Fruit fly (Drosophila melanogaster) whole organism, embryonic: ENCODE data around the gene CG9328.

Experiments
- BtbVII ChIP-seq: fragments of 200-800 bp; sonication (Bioruptor generic); optimal IDR thresholded peaks from 3 replicates; lab custom pipeline; 2017; ENCODE audit warnings: missing biosample characterization, mild to moderate bottlenecking, missing genetic modification characterization
- CG10274 ChIP-seq: fragments of 200-800 bp; sonication (Bioruptor generic); optimal IDR thresholded peaks from 3 replicates; lab custom pipeline; 2017; ENCODE audit warnings: missing biosample characterization, mild to moderate bottlenecking, missing genetic modification characterization
- CG10321 ChIP-seq: fragments of 200-800 bp; sonication (Bioruptor generic); IDR thresholded peaks from 2 replicates; pipeline ENCODE4 v1.3.6; 2022; ENCODE audit warnings: missing biosample characterization, missing genetic modification characterization
- CG10462 ChIP-seq: fragments of 200-800 bp; sonication (Bioruptor generic); optimal IDR thresholded peaks from 2 replicates; lab custom pipeline; 2016; ENCODE audit warnings: missing biosample characterization, missing genetic modification characterization
- CG11504 ChIP-seq: fragments of 200-800 bp; sonication (Bioruptor generic); optimal IDR thresholded peaks from 3 replicates; lab custom pipeline; 2019; ENCODE audit warnings: missing biosample characterization, mild to moderate bottlenecking, missing genetic modification characterization, moderate library complexity
- CG12299 ChIP-seq: fragments of 200-800 bp; sonication (Bioruptor generic); optimal IDR thresholded peaks from 2 replicates; lab custom pipeline; 2018; ENCODE audit warnings: missing biosample characterization, mild to moderate bottlenecking, missing genetic modification characterization
- CG14441 ChIP-seq: fragments of 200-800 bp; sonication (Bioruptor generic); IDR thresholded peaks from 2 replicates; pipeline ENCODE4 v1.3.6; 2022; ENCODE audit warnings: missing biosample characterization, missing genetic modification characterization
- CG15011 ChIP-seq: fragments of 200-800 bp; sonication (Bioruptor generic); optimal IDR thresholded peaks from 3 replicates; lab custom pipeline; 2018; ENCODE audit warnings: missing biosample characterization, mild to moderate bottlenecking, missing genetic modification characterization
- CG16863 ChIP-seq: fragments of 200-800 bp; sonication (Bioruptor generic); optimal IDR thresholded peaks from 3 replicates; lab custom pipeline; 2016; ENCODE audit warnings: missing biosample characterization, missing genetic modification characterization
- CG17328 ChIP-seq: fragments of 200-800 bp; sonication (Bioruptor generic); IDR thresholded peaks from 2 replicates; pipeline ENCODE4 v1.3.6; 2022; ENCODE audit warnings: missing biosample characterization, missing genetic modification characterization
- CG1792 ChIP-seq: fragments of 200-800 bp; sonication (Bioruptor generic); optimal IDR thresholded peaks from 2 replicates; lab custom pipeline; 2016; ENCODE audit warnings: missing biosample characterization, missing genetic modification characterization
- CG18011 ChIP-seq: fragments of 200-800 bp; sonication (Bioruptor generic); optimal IDR thresholded peaks from 2 replicates; lab custom pipeline; 2017; ENCODE audit warnings: missing biosample characterization, missing genetic modification characterization, mild to moderate bottlenecking, moderate library complexity, missing genotype
- CG31441 ChIP-seq: fragments of 200-800 bp; sonication (Bioruptor generic); IDR thresholded peaks from 2 replicates; pipeline ENCODE4 v1.3.6; 2022; ENCODE audit warnings: missing biosample characterization, missing genetic modification characterization
- CG34422 ChIP-seq: fragments of 200-800 bp; sonication (Bioruptor generic); IDR thresholded peaks from 3 replicates; pipeline ENCODE4 v1.3.6; 2022; ENCODE audit warnings: missing biosample characterization, missing genetic modification characterization
- CG4854 ChIP-seq: fragments of 200-800 bp; sonication (Bioruptor generic); optimal IDR thresholded peaks from 2 replicates; lab custom pipeline; 2016; ENCODE audit warnings: missing biosample characterization, missing genetic modification characterization, inconsistent platforms
- CG5953 ChIP-seq: fragments of 200-800 bp; sonication (Bioruptor generic); IDR thresholded peaks from 2 replicates; pipeline ENCODE4 v1.3.6; 2022; ENCODE audit warnings: missing biosample characterization, missing genetic modification characterization
- CG6254 ChIP-seq: fragments of 200-800 bp; sonication (Bioruptor generic); optimal IDR thresholded peaks from 3 replicates; lab custom pipeline; 2017; ENCODE audit warnings: mild to moderate bottlenecking, missing biosample characterization, missing genetic modification reagents, missing genetic modification characterization
- CTCF ChIP-seq: fragments of 200-800 bp; sonication (Bioruptor generic); optimal IDR thresholded peaks from 2 replicates; lab custom pipeline; 2017; ENCODE audit warnings: missing biosample characterization, mild to moderate bottlenecking, missing genetic modification characterization, moderate library complexity
- Chrac-16 ChIP-seq: fragments of 200-800 bp; sonication (Bioruptor generic); optimal IDR thresholded peaks from 3 replicates; lab custom pipeline; 2016; ENCODE audit warnings: missing biosample characterization, missing genetic modification characterization
- Dbx ChIP-seq: fragments of 200-800 bp; sonication (Bioruptor generic); IDR thresholded peaks from 3 replicates; pipeline ENCODE4 v1.3.6; 2022; ENCODE audit warnings: missing biosample characterization, missing genetic modification characterization
- Drgx ChIP-seq: fragments of 200-800 bp; sonication (Bioruptor generic); IDR thresholded peaks from 2 replicates; pipeline ENCODE4 v1.3.6; 2022; ENCODE audit warnings: missing biosample characterization, missing genetic modification characterization
- E2f2 ChIP-seq: fragments of 200-800 bp; sonication (Bioruptor generic); IDR thresholded peaks from 2 replicates; pipeline ENCODE4 v1.3.6; 2022; ENCODE audit warnings: missing biosample characterization, missing genetic modification characterization
- ERR ChIP-seq: fragments of 200-800 bp; sonication (Bioruptor generic); optimal IDR thresholded peaks from 2 replicates; lab custom pipeline; 2016; ENCODE audit warnings: missing biosample characterization, missing genetic modification characterization
- Hmr ChIP-seq: fragments of 200-800 bp; sonication (Bioruptor generic); optimal IDR thresholded peaks from 3 replicates; lab custom pipeline; 2017; ENCODE audit warnings: mild to moderate bottlenecking, missing biosample characterization, missing genetic modification reagents, missing genetic modification characterization
- Hr78 ChIP-seq, 2 experiments: fragments of 200-800 bp in 1 of 2; fragments of >200 bp in 1 of 2; sonication (Bioruptor generic) in 1 of 2; optimal IDR thresholded peaks; 2 replicates each; lab custom pipeline; 2017 to 2019; ENCODE audit warnings: missing biosample characterization in 2 of 2, missing genetic modification characterization in 2 of 2, mild to moderate bottlenecking in 1 of 2, moderate library complexity in 1 of 2
- Lim3 ChIP-seq: fragments of 200-800 bp; sonication (Bioruptor generic); IDR thresholded peaks from 2 replicates; pipeline ENCODE4 v1.3.6; 2022; ENCODE audit warnings: missing biosample characterization, missing genetic modification characterization
- MTF-1 ChIP-seq: fragments of 200-800 bp; sonication (Bioruptor generic); optimal IDR thresholded peaks from 2 replicates; lab custom pipeline; 2018; ENCODE audit warnings: missing biosample characterization, mild to moderate bottlenecking, missing genetic modification characterization, borderline replicate concordance
- Nf-YA ChIP-seq: fragments of 200-800 bp; sonication (Bioruptor generic); IDR thresholded peaks from 2 replicates; pipeline ENCODE4 v1.3.6; 2022; ENCODE audit warnings: missing biosample characterization, missing genetic modification characterization
- Oaz ChIP-seq: fragments of 200-800 bp; sonication (Bioruptor generic); IDR thresholded peaks from 2 replicates; pipeline ENCODE4 v1.3.6; 2022; ENCODE audit warnings: missing biosample characterization, missing genetic modification characterization
- Ravus ChIP-seq: fragments of 200-800 bp; sonication (Bioruptor generic); IDR thresholded peaks from 2 replicates; pipeline ENCODE4 v1.3.6; 2022; ENCODE audit warnings: missing biosample characterization, missing genetic modification characterization
- Taf1 ChIP-seq: fragments of 200-800 bp; sonication (Bioruptor generic); IDR thresholded peaks from 2 replicates; pipeline ENCODE4 v1.3.6; 2022; ENCODE audit warnings: missing biosample characterization, missing genetic modification characterization
- Trl ChIP-seq, 3 experiments: fragments of >200 bp in 2 of 3; fragments of 200-800 bp in 1 of 3; sonication (Bioruptor generic) in 1 of 3; optimal IDR thresholded peaks; 2 replicates in 1 of 3; 3 replicates in 2 of 3; lab custom pipeline; 2016 to 2017; ENCODE audit warnings: missing biosample characterization in 1 of 3, missing genetic modification characterization in 1 of 3
- bbx ChIP-seq: fragments of 200-800 bp; sonication (Bioruptor generic); IDR thresholded peaks from 2 replicates; pipeline ENCODE4 v1.3.6; 2022; ENCODE audit warnings: missing biosample characterization, missing genetic modification characterization; ENCODE audit not compliant: partially characterized antibody
- caup ChIP-seq: fragments of 200-800 bp; sonication (Bioruptor generic); optimal IDR thresholded peaks from 3 replicates; lab custom pipeline; 2017; ENCODE audit warnings: missing biosample characterization, mild to moderate bottlenecking, missing genetic modification characterization, moderate library complexity; ENCODE audit not compliant: severe bottlenecking
- dmrt11E ChIP-seq: fragments of 200-800 bp; sonication (Bioruptor generic); optimal IDR thresholded peaks from 3 replicates; lab custom pipeline; 2018; ENCODE audit warnings: missing biosample characterization, mild to moderate bottlenecking, missing genetic modification characterization, moderate library complexity
- exex ChIP-seq: fragments of 200-800 bp; sonication (Bioruptor generic); optimal IDR thresholded peaks from 4 replicates; lab custom pipeline; 2018; ENCODE audit warnings: missing biosample characterization, mild to moderate bottlenecking, missing genetic modification characterization, moderate library complexity
- gsb ChIP-seq: fragments of 200-800 bp; sonication (Bioruptor generic); IDR thresholded peaks from 2 replicates; pipeline ENCODE4 v1.3.6; 2022; ENCODE audit warnings: missing biosample characterization, missing genetic modification characterization
- ken ChIP-seq: fragments of 200-800 bp; sonication (Bioruptor generic); IDR thresholded peaks from 3 replicates; pipeline ENCODE4 v1.3.6; 2022; ENCODE audit warnings: missing biosample characterization, missing genetic modification characterization
- knrl ChIP-seq: fragments of 200-800 bp; sonication (Bioruptor generic); IDR thresholded peaks from 3 replicates; pipeline ENCODE4 v1.3.6; 2022; ENCODE audit warnings: missing biosample characterization, missing genetic modification characterization; ENCODE audit not compliant: partially characterized antibody
- lmd ChIP-seq: fragments of 200-800 bp; sonication (Bioruptor generic); IDR thresholded peaks from 2 replicates; pipeline ENCODE4 v1.3.6; 2022; ENCODE audit warnings: missing biosample characterization, missing genetic modification characterization
- nau ChIP-seq: fragments of 200-800 bp; sonication (Bioruptor generic); optimal IDR thresholded peaks from 3 replicates; lab custom pipeline; 2017; ENCODE audit warnings: missing biosample characterization, mild to moderate bottlenecking, missing genetic modification characterization, missing genetic modification reagents
- nmo ChIP-seq: fragments of 200-800 bp; sonication (Bioruptor generic); optimal IDR thresholded peaks from 2 replicates; lab custom pipeline; 2018; ENCODE audit warnings: missing biosample characterization, mild to moderate bottlenecking, missing genetic modification characterization, moderate library complexity
- onecut ChIP-seq: fragments of 200-800 bp; sonication (Bioruptor generic); IDR thresholded peaks from 2 replicates; pipeline ENCODE4 v1.3.6; 2022; ENCODE audit warnings: missing biosample characterization, missing genetic modification characterization
- pita ChIP-seq: fragments of 200-800 bp; sonication (Bioruptor generic); optimal IDR thresholded peaks from 2 replicates; lab custom pipeline; 2017; ENCODE audit warnings: missing biosample characterization, mild to moderate bottlenecking, missing genetic modification characterization
- pnt ChIP-seq: fragments of 200-800 bp; sonication (Bioruptor generic); optimal IDR thresholded peaks from 3 replicates; lab custom pipeline; 2016; ENCODE audit warnings: missing biosample characterization, missing genetic modification characterization
- sisA ChIP-seq: fragments of 200-800 bp; sonication (Bioruptor generic); IDR thresholded peaks from 2 replicates; pipeline ENCODE4 v1.3.6; 2022; ENCODE audit warnings: missing biosample characterization, missing genetic modification characterization
- tup ChIP-seq: fragments of 200-800 bp; sonication (Bioruptor generic); optimal IDR thresholded peaks from 2 replicates; lab custom pipeline; 2016; ENCODE audit warnings: missing biosample characterization, mild to moderate bottlenecking, missing genetic modification characterization, moderate library complexity
- zfh1 ChIP-seq: fragments of 200-800 bp; sonication (Bioruptor generic); IDR thresholded peaks from 3 replicates; pipeline ENCODE4 v1.3.6; 2022; ENCODE audit warnings: missing biosample characterization, missing genetic modification characterization

Gene CG9328

DNA sequence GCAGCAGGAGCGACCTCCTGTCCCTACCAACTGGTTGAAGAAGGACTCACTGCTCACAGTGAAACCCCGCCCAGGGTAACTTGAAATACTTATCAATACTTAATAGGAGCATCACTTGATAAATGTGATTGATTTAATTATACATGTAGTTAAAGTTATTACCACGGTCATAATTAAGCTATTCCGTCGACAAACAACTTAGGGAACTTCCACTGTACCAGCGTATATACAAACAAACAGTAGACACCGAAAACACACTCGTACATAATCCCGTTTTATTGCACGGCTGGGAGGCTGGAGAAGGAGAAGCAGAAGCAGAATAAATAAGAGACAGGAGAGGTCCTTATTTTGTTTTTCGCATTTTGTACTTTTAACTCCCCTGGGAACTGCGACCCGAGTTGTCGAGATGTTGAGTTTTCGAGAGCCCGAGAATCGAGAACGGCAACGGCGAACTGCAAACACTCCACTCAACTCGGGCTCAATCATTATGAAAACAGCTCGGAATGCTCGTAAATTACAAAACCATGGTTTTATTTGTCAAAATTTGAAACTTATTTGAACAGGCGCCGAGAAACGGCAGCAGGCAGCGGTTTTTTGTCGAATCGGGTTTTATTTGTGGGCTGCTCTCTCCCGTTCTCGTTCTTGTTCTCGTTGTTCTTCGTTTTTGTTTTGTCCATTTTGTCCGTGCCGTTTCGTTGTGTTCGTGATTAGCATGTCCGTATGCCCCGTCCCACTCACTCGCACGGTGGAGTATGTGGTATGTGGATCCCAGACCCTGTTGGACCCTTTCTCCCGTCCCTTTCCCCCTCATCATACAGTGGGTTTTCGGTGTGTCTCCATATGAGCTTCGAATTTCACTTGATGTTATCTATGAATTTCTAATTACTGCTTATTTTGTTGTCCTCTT lies 2.7 kb downstream of the CG9328 start (continued):
- TF ChIP-seq CG11504 (tag; lab: Kevin White, UChicago): peak; percentile 73
- TF ChIP-seq Hr78 (GFP tag; optimal IDR thresholded peaks at IDR 0.05; lab: Kevin White, UChicago): no peak
- TF ChIP-seq CG4854 (GFP tag; lab: Kevin White, UChicago): peak; percentile 63
- TF ChIP-seq tup: peak; percentile 22
- peak; percentile 74 for TF ChIP-seq CG16863 (GFP tag; lab: Kevin White, UChicago)
- peak; percentile 35; the same call in 1 of the 3 replicates for TF ChIP-seq ken
- peak; percentile 73 for TF ChIP-seq sisA (GFP tag; lab: Robert Waterston, UW)
- peak; percentile 68 for TF ChIP-seq dmrt11E
- TF ChIP-seq Oaz (GFP tag; lab: Robert Waterston, UW): peak; percentile 68
- peak; percentile 47 for TF ChIP-seq CG17328 (GFP tag; lab: Robert Waterston, UW)
- peak; percentile 84 for TF ChIP-seq ERR (GFP tag; lab: Kevin White, UChicago)
- TF ChIP-seq nau (GFP tag; lab: Kevin White, UChicago): peak; percentile 38
- no peak for TF ChIP-seq Lim3 (GFP tag; lab: Robert Waterston, UW)
- TF ChIP-seq CG10321 (GFP tag; lab: Robert Waterston, UW): 0 out of 2 replicates have a peak, but pooled peaks have one; percentile 33
- peak; percentile 56 for TF ChIP-seq CG10274 (GFP tag; lab: Kevin White, UChicago)
- TF ChIP-seq Dbx (GFP tag; lab: Robert Waterston, UW): peak; percentile 85
- peak; percentile 3 to 4 for TF ChIP-seq Trl (optimal IDR thresholded peaks at IDR 0.05; lab: Kevin White, UChicago)
- TF ChIP-seq Trl (GFP tag; optimal IDR thresholded peaks at IDR 0.05; lab: Kevin White, UChicago): peak; percentile 82
- peak; percentile 53 for TF ChIP-seq CG12299
- TF ChIP-seq CG10462 (GFP tag; lab: Kevin White, UChicago): peak; percentile 38
- peak; percentile 79 for TF ChIP-seq Drgx
- peak; percentile 38 for TF ChIP-seq CG18011 (GFP tag; lab: Kevin White, UChicago)
- TF ChIP-seq CG31441 (GFP tag; lab: Robert Waterston, UW): peak; percentile 66; the same call in 1 of the 2 replicates
- no peak for TF ChIP-seq knrl (GFP tag; lab: Robert Waterston, UW)
- no peak for TF ChIP-seq Ravus
- TF ChIP-seq caup (GFP tag; lab: Kevin White, UChicago): peak; percentile 76
- TF ChIP-seq zfh1 (GFP tag; lab: Robert Waterston, UW): peak; percentile 85
- peak; percentile 67 for TF ChIP-seq nmo (GFP tag; lab: Kevin White, UChicago)
- TF ChIP-seq bbx (GFP tag; lab: Robert Waterston, UW): 0 out of 2 replicates have a peak, but pooled peaks have one; percentile 17
- peak; percentile 67 for TF ChIP-seq pnt (GFP tag; lab: Kevin White, UChicago)
- peak; percentile 24 for TF ChIP-seq MTF-1
- TF ChIP-seq CTCF (GFP tag; lab: Kevin White, UChicago): no peak
- TF ChIP-seq CG1792: peak; percentile 69
- TF ChIP-seq pita (GFP tag; lab: Kevin White, UChicago): no peak
- TF ChIP-seq onecut (GFP tag; lab: Robert Waterston, UW): peak; percentile 51
- TF ChIP-seq CG15011: peak; percentile 70
- TF ChIP-seq CG34422 (GFP tag; lab: Robert Waterston, UW): peak; percentile 63; the same call in 2 of the 3 replicates
- peak; percentile 79 for TF ChIP-seq lmd
- peak; percentile 92 for TF ChIP-seq Hmr (GFP tag; lab: Kevin White, UChicago)
- peak; percentile 85 for TF ChIP-seq BtbVII (GFP tag; lab: Kevin White, UChicago)
- TF ChIP-seq Nf-YA: 0 out of 2 replicates have a peak, but pooled peaks have one; percentile 37
- TF ChIP-seq exex (tag; lab: Kevin White, UChicago): peak; percentile 33
- peak; percentile 78 for TF ChIP-seq Taf1 (GFP tag; lab: Robert Waterston, UW)
- TF ChIP-seq CG5953 (GFP tag; lab: Robert Waterston, UW): 0 out of 2 replicates have a peak, but pooled peaks have one; percentile 29
- peak; percentile 7 for TF ChIP-seq CG6254
- peak; percentile 45 for TF ChIP-seq E2f2 (GFP tag; lab: Robert Waterston, UW)
- TF ChIP-seq gsb: peak; percentile 47; the same call in 1 of the 2 replicates
- TF ChIP-seq CG14441 (GFP tag; lab: Robert Waterston, UW): peak; percentile 70
- peak; percentile 79 for TF ChIP-seq Chrac-16 (GFP tag; lab: Kevin White, UChicago)
